Worm (Caenorhabditis elegans): ENCODE measurements around the gene glb-20.
A peak's percentile ranks its signal among the peaks of the same experiment; 100 is the strongest.

glb-20 gene

DNA sequence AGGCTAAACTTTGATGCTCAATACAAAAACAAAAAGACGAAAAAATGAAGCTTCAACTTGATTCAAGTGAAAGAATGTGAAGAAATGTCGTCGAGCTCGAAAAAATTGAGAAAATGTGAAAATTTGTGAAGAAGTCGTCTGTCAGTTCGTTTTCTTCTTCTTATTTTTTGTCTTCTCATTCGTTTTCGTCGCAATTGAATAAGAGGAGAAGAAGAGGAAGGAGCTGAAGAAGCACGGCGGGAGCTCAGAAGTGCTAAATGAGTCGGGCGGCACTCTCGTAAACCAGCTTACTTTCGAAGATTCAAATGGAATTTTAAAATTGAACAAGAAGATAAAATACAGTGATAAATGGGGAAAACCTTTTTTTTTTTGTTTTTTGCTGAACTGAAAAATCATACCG is 50.8 kb downstream of the glb-20 start:
- TF ChIP-seq fkh-10 (GFP tag; optimal IDR thresholded peaks at IDR 0.05) (peak; percentile 46), nfya-1 (tag; optimal IDR thresholded peaks at IDR 0.05; ENCODE audit: insufficient read depth) (no peak)

DNA sequence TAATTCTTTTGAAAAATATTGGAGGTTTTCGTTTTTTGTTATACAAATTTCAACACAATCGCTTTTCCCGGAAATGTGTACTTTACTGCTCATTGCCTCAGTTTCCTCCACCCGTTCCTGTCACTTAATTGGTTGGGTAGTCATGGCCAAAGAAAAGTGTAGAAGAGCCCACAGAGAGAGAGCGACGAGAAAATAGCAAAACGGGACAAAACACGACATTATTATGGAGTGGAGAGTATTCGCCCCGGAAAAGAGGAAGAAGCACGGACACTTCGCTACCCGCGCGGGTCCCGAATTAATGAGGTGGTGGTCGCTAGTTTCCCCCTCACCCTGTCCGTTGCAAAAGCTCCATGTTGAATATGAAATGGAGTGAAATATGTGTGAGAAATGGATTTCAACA is 52.1 kb downstream of the glb-20 start:
- peak; percentile 14 for TF ChIP-seq nfya-1 (tag; optimal IDR thresholded peaks at IDR 0.05; ENCODE audit: insufficient read depth)
- no peak for TF ChIP-seq pha-4 (tag; optimal IDR thresholded peaks at IDR 0.05)
- no peak for TF ChIP-seq nhr-237 (tag; optimal IDR thresholded peaks at IDR 0.05)
- TF ChIP-seq eor-1 (tag; optimal IDR thresholded peaks at IDR 0.05) = no peak
